Worm (Caenorhabditis elegans) whole organism, midembryonic: ENCODE measurements around the gene pycr-1.

ENCODE experiments used
- T22C8.4 ChIP-seq: fragments of 200-800 bp; sonication (Bioruptor generic); IDR thresholded peaks from 2 replicates; pipeline ENCODE4 v1.3.6; 2022; ENCODE audit warnings: missing genetic modification characterization, missing compliant biosample characterization
- cog-1 ChIP-seq: sonication (generic microtip); optimal IDR thresholded peaks from 2 replicates; lab custom pipeline; 2016; ENCODE audit warnings: missing genetic modification characterization, missing compliant biosample characterization
- flt-1 ChIP-seq: fragments of 200-800 bp; sonication (Bioruptor generic); IDR thresholded peaks from 2 replicates; pipeline ENCODE4 v1.3.6; 2022; ENCODE audit warnings: missing genetic modification characterization, missing compliant biosample characterization
- klf-2 ChIP-seq: fragments of 200-800 bp; sonication (Bioruptor generic); conservative IDR thresholded peaks from 2 replicates; pipeline ENCODE4 v1.3.6; 2022; ENCODE audit warnings: missing genetic modification reagents, missing genetic modification characterization, missing compliant biosample characterization
- med-1 ChIP-seq: sonication (generic microtip); optimal IDR thresholded peaks from 2 replicates; lab custom pipeline; 2017; ENCODE audit warnings: missing genetic modification characterization, mild to moderate bottlenecking, missing compliant biosample characterization, antibody characterized with exemption, missing genetic modification reagents; ENCODE audit not compliant: insufficient read depth
- ref-1 ChIP-seq: fragments of 200-800 bp; sonication (Bioruptor generic); conservative IDR thresholded peaks from 2 replicates; pipeline ENCODE4 v1.3.6; 2022; ENCODE audit warnings: missing genetic modification reagents, missing genetic modification characterization, missing compliant biosample characterization
- tab-1 ChIP-seq: fragments of 200-800 bp; sonication (Bioruptor generic); IDR thresholded peaks from 2 replicates; pipeline ENCODE4 v1.3.6; 2022; ENCODE audit warnings: missing genetic modification characterization, missing compliant biosample characterization
- ztf-23 ChIP-seq: fragments of 200-800 bp; sonication (Bioruptor generic); IDR thresholded peaks from 2 replicates; pipeline ENCODE4 v1.3.6; 2022; ENCODE audit warnings: missing genetic modification reagents, missing genetic modification characterization, missing compliant biosample characterization
- ztf-29 ChIP-seq: fragments of 200-800 bp; sonication (Bioruptor generic); IDR thresholded peaks from 2 replicates; pipeline ENCODE4 v1.3.6; 2022; ENCODE audit warnings: missing genetic modification reagents, missing genetic modification characterization, missing compliant biosample characterization

The pycr-1 gene

DNA sequence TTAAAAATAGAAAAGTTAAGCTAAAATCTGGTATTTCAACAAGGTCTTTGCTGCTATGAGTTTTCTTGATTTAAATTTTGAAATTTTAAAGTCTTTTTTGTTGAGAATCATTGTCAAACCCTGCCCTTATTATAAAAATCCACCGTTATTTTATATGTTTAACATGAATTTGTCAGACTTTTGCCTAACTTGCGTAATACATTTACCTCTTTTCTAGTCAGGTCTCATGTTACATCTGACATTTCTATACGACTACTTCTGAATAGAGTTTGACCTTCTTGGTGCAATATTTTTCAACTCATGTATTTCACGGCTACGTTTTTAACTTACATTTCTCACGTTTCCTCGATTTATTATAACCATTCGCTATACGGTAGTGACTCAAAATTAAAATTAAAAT is 32.6 kb upstream of the pycr-1 start, which contains the start of gene lgc-15:
Gene lgc-15 (plus strand): TSS at position 301 of the 400 bp plus-strand sequence.
- TF ChIP-seq T22C8.4 (no peak), flt-1 (GFP tag; lab: Robert Waterston, UW) (no peak), klf-2 (GFP tag; lab: Robert Waterston, UW) (no peak), med-1 (no peak), ref-1 (no peak), tab-1 (GFP tag; lab: Robert Waterston, UW) (no peak), cog-1 (tag; lab: Kevin White, UChicago) (no peak), ztf-29 (GFP tag; lab: Robert Waterston, UW) (no peak), ztf-23 (no peak)

DNA sequence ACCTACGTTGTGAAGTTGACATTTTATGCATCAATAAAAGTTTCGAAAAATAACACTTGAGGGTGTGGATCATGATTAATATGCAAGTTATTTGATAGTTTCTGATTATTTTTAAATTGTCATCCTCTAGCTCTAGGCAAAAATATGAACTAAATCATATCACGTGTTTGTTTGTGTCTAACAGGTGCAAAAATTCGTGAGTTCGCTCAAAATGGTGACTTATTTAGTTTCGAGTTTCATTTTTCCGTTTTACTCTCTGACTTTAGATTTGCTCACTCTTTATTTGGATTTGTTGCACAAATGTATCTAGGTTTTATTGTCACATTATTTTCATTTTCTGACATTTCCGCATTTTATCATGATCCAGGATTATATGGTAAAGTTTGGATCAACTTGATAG is 28.3 kb upstream of the pycr-1 start, which contains the start of gene lgc-16:
Gene lgc-16 (plus strand): TSS at position 301 of the 400 bp plus-strand sequence.
- TF ChIP-seq ref-1: no peak
- no peak for TF ChIP-seq cog-1 (tag; lab: Kevin White, UChicago)
- no peak for TF ChIP-seq T22C8.4
- TF ChIP-seq med-1: no peak
- TF ChIP-seq ztf-29 (GFP tag; lab: Robert Waterston, UW): no peak
- TF ChIP-seq tab-1 (GFP tag; lab: Robert Waterston, UW): no peak
- TF ChIP-seq flt-1 (GFP tag; lab: Robert Waterston, UW): no peak

DNA sequence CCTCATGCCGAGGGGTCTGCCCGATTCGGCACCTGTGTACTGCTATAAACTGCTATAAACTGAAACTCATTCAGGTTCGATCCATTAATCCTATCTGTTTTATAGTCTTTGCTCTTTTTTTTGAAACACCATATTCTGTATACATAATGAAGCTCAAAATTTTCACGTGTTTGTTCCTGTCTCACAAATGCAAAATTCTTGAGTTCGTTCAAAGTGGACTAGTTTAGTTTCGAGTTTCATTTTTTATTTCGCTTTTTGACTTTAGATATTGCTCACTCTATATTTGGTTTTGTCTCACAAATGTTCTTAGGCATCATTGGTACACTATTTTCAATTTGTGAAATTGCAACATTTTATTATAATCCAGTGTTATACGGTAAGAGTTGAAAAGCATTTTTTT is 25.3 kb upstream of the pycr-1 start, which contains the start of gene lgc-17:
Gene lgc-17 (plus strand): TSS at position 301 of the 400 bp plus-strand sequence.
- TF ChIP-seq ztf-29 (GFP tag; lab: Robert Waterston, UW) (no peak), klf-2 (GFP tag; lab: Robert Waterston, UW) (no peak), ref-1 (no peak), cog-1 (tag; lab: Kevin White, UChicago) (no peak), flt-1 (GFP tag; lab: Robert Waterston, UW) (no peak)

DNA sequence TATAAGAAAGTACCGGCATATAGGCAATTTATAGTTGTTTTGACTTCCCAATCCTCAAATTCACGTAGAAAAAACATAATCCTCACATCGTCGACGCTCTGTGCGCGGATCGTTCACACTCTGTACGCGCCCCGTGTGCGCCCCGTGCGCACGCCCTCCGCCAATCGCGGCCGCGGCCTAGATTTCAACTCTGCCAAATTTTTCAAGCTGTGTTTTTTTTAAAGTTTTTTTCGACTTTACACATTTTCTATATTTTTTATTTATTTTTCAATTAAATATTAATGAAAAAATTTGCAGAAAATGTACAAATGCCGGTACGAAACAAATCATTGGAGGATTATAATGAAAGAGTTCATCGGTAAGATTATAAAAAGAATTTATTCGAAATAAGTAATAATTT is 23.5 kb upstream of the pycr-1 start, which contains the start of gene T01H10.11:
Gene T01H10.11 (plus strand): TSS at position 301 of the 400 bp plus-strand sequence.
- no peak for TF ChIP-seq cog-1 (tag; lab: Kevin White, UChicago)
- TF ChIP-seq T22C8.4: no peak
- no peak for TF ChIP-seq klf-2 (GFP tag; lab: Robert Waterston, UW)
- TF ChIP-seq tab-1 (GFP tag; lab: Robert Waterston, UW): no peak
- TF ChIP-seq med-1: no peak
- TF ChIP-seq ztf-29 (GFP tag; lab: Robert Waterston, UW): no peak
- TF ChIP-seq ref-1: no peak
- TF ChIP-seq flt-1 (GFP tag; lab: Robert Waterston, UW): no peak
- TF ChIP-seq ztf-23: no peak

DNA sequence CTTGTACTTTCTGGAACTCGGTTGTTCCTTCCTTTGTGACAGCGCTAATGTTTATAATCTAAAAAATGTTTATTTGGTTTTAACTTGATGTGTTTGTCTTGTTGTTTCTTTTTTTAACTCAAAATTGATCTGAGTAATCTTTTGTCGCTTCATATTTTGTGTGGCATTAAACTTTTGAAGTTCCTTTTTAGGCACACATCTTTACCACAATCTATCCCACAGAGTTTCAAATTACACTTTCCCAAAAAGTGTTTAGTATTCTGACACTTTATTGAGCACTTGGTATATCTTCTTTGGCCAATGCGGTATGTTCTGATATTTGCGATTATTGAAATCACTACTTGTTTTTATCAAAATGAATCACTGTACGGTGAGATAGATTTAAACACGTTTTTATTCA is 21.3 kb upstream of the pycr-1 start, which contains the start of gene lgc-18:
Gene lgc-18 (plus strand): TSS at position 301 of the 400 bp plus-strand sequence.
- TF ChIP-seq klf-2 (GFP tag; lab: Robert Waterston, UW) (no peak), tab-1 (GFP tag; lab: Robert Waterston, UW) (no peak), flt-1 (GFP tag; lab: Robert Waterston, UW) (no peak), cog-1 (tag; lab: Kevin White, UChicago) (no peak), ztf-29 (GFP tag; lab: Robert Waterston, UW) (no peak), med-1 (no peak), ref-1 (no peak)

DNA sequence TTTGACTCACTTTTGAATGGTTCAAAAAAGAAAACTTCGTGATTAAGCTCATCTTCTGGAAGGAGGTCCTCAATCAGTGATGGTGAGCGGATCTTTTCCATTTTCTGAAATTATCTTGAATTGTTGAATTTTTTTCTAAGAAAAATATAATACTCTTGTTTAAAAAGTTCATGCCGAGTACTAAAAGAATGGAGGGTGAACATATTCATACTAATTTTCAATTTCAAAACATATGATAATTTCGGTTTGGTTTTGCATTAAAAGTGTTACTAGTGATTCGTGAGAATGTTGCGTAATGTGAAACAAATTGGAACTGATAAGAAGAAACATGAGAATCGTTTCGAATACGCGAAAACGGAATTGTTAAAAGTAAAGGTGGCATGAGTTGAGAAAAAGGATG is 5.6 kb upstream of the pycr-1 start, which contains the start of gene lyst-1:
Gene lyst-1 (minus strand): TSS at position 101 of the 400 bp plus-strand sequence.
- TF ChIP-seq cog-1 (tag; lab: Kevin White, UChicago) (no peak), T22C8.4 (no peak), ref-1 (no peak), med-1 (no peak), flt-1 (GFP tag; lab: Robert Waterston, UW) (no peak), tab-1 (GFP tag; lab: Robert Waterston, UW) (no peak)

DNA sequence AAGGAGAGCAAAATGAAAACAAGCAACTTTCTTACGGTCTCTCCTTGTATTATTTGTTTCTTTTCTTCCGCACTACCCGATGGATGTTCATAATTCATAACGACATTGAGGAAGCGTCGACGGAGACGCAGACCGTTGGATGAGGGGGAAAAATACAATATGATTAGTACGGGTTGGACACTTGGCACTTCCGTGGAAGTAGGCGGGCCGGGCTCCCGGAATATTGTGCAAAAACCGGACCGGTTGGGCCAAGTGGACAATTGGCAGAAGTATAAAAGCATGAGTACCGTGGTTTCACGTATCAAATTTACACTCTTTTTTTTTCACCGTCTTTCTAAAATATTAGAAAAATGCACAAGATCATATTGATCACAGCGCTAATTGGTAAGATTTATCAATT is 4.1 kb upstream of the pycr-1 start, which contains the start of gene M153.3:
Gene M153.3 (plus strand): TSS at position 301 of the 400 bp plus-strand sequence.
- TF ChIP-seq ref-1: 0 out of 2 replicates have a peak, but pooled peaks have one; percentile 26
- no peak for TF ChIP-seq klf-2 (GFP tag; lab: Robert Waterston, UW)

DNA sequence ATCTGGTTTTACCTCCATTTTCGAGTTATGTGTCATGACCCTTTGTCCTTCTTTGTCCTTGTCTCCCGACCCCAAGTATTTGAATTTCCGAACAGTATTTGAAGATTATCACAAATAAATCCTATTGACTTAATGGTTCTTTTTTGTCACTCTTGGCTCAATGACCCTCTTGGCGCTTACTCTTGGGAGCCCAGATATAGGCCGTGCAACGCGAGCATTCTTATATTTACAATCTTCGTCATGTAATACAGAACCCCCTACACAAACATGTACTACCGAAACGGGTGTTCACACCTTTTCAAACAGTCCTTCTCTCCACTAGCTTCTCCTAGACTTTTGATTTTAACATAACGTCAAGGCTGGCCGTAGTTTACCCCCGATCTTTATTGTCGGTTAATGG is 2.9 kb upstream of the pycr-1 start, which contains the start of gene M153.5:
Gene M153.5 (plus strand): TSS at position 301 of the 400 bp plus-strand sequence.
- TF ChIP-seq T22C8.4 (no peak), ztf-23 (no peak), tab-1 (GFP tag; lab: Robert Waterston, UW) (no peak), ref-1 (no peak), cog-1 (tag; lab: Kevin White, UChicago) (no peak), flt-1 (GFP tag; lab: Robert Waterston, UW) (no peak), ztf-29 (GFP tag; lab: Robert Waterston, UW) (no peak), med-1 (no peak), klf-2 (GFP tag; lab: Robert Waterston, UW) (no peak)

DNA sequence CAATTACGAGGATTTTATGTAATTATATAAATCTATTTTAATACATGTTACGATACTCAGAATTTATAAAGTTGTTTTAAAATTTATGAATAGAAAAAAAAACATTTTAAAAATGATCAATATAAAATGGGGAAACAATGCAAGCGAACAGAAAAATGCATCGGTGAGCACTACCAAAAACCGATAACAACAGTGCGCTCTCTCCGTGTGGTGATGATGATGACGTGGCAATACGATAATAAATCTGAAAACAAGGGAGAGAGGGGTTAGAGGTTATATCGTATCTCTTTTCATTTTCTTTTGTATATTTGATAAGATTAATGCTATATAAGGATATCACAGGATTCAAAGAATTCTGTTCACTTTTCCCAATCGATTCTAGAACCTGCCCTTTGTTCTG is 713 bp upstream of the pycr-1 start:
- TF ChIP-seq tab-1 (GFP tag; lab: Robert Waterston, UW): no peak
- no peak for TF ChIP-seq flt-1 (GFP tag; lab: Robert Waterston, UW)
- TF ChIP-seq klf-2 (GFP tag; lab: Robert Waterston, UW): no peak
- no peak for TF ChIP-seq ref-1
- TF ChIP-seq ztf-23: no peak
- TF ChIP-seq T22C8.4: no peak
- no peak for TF ChIP-seq cog-1 (tag; lab: Kevin White, UChicago)
- TF ChIP-seq ztf-29 (GFP tag; lab: Robert Waterston, UW): no peak
- TF ChIP-seq med-1: no peak

DNA sequence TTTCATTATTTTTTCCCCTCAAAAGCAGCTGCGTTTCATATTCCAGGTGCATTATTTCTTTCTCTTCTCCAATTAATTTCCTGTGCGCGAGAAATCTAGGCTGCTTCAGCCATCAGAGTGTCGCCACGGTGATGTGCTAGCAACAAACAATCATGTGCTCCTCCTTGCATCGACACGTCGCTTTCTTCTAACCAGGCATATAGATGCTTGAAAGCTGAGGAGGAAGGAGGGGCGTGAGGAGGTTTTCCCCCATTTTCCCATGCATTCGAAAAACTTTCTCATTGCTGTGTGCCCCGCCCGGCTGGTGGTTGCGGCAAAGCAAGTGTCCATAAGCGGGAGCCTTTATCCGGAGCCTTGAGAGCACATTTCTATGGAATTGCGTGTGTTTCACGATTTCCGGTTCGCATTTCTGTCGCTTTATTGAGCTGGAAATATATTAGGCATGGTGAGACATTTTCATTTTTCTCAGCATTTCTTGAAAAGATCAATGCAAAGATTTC is 3.1 kb downstream of the pycr-1 start, which contains the start of gene znf-474:
Gene znf-474 (plus strand): TSS at position 287 of the 500 bp plus-strand sequence.
- no peak for TF ChIP-seq ztf-23
